Worm (Caenorhabditis elegans): ENCODE data around the gene srx-84.

Gene srx-84

DNA sequence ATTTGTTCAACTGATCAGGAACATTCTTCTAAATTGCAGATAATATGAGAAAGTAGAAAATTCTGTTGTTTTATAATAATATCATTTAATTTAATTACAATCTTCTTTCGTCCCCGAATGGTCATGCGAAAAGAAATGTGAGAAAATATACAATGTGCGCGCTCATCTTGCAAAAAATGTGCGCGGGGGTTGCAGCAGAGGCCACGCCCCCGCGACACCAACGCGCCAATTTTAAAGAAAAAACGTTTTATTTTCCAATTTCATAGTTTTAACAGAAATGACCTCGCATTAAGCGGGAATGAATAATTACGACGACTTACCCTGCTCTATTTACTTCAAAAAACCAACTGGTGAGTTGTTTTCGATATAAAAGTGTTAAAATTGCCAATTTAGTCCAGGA lies 11.6 kb downstream of the srx-84 start, which contains the start of gene sas-5 (continued):
- no peak for TF ChIP-seq aly-2 (tag; optimal IDR thresholded peaks at IDR 0.05)
- TF ChIP-seq lin-13 (GFP tag; optimal IDR thresholded peaks at IDR 0.05): peak; percentile 57
- TF ChIP-seq fos-1 (tag; optimal IDR thresholded peaks at IDR 0.05): no peak
- peak; percentile 35 for TF ChIP-seq lin-39 (tag; optimal IDR thresholded peaks at IDR 0.05)
- no peak for TF ChIP-seq nhr-77 (tag; optimal IDR thresholded peaks at IDR 0.05)
- peak; percentile 86 to 95 for TF ChIP-seq lin-35 (GFP tag; optimal IDR thresholded peaks at IDR 0.05)
- peak; percentile 59 for TF ChIP-seq irx-1 (tag; optimal IDR thresholded peaks at IDR 0.05)
- peak; percentile 85 to 92 (median 90) for TF ChIP-seq dpl-1 (GFP tag; optimal IDR thresholded peaks at IDR 0.05)
- no peak for TF ChIP-seq ceh-90 (tag; optimal IDR thresholded peaks at IDR 0.05)
- TF ChIP-seq pqm-1 (tag; optimal IDR thresholded peaks at IDR 0.05): no peak
- TF ChIP-seq nhr-20 (tag; optimal IDR thresholded peaks at IDR 0.05): peak; percentile 86
- TF ChIP-seq ztf-4 (tag; optimal IDR thresholded peaks at IDR 0.05): peak; percentile 48
- peak; percentile 88 for TF ChIP-seq nhr-71 (tag; optimal IDR thresholded peaks at IDR 0.05)
- TF ChIP-seq snpc-4 (tag; optimal IDR thresholded peaks at IDR 0.05): peak; percentile 86
- TF ChIP-seq C34B4.2 (tag; optimal IDR thresholded peaks at IDR 0.05): no peak
- peak in 1 of 2 experiments; percentile 65 for TF ChIP-seq mdl-1 (tag; optimal IDR thresholded peaks at IDR 0.05)
- TF ChIP-seq mab-9 (GFP tag; IDR thresholded peaks at IDR 0.05): no peak
- no peak for TF ChIP-seq nhr-84 (tag; optimal IDR thresholded peaks at IDR 0.05)
- no peak for TF ChIP-seq zag-1 (tag; optimal IDR thresholded peaks at IDR 0.05)
- no peak for TF ChIP-seq aha-1 (tag; optimal IDR thresholded peaks at IDR 0.05)
- no peak for TF ChIP-seq tlp-1 (tag; optimal IDR thresholded peaks at IDR 0.05)
- TF ChIP-seq fkh-10 (GFP tag; optimal IDR thresholded peaks at IDR 0.05): no peak
- peak; percentile 74 for TF ChIP-seq skn-1 (tag; optimal IDR thresholded peaks at IDR 0.05)
- TF ChIP-seq zip-4 (GFP tag; optimal IDR thresholded peaks at IDR 0.05): peak; percentile 41
- no peak for TF ChIP-seq egl-27 (tag; optimal IDR thresholded peaks at IDR 0.05)
- TF ChIP-seq vab-15 (tag; optimal IDR thresholded peaks at IDR 0.05): no peak
- TF ChIP-seq unc-30 (tag; optimal IDR thresholded peaks at IDR 0.05): no peak
- peak; percentile 73 for TF ChIP-seq lin-14 (GFP tag; optimal IDR thresholded peaks at IDR 0.05)
- peak; percentile 64 for TF ChIP-seq elt-2 (tag; optimal IDR thresholded peaks at IDR 0.05)
- TF ChIP-seq ceh-82 (tag; optimal IDR thresholded peaks at IDR 0.05): peak; percentile 95 to 96 (median 96)
- TF ChIP-seq hlh-4 (tag; optimal IDR thresholded peaks at IDR 0.05): no peak
- TF ChIP-seq C04F5.9 (tag; optimal IDR thresholded peaks at IDR 0.05): peak; percentile 4
- TF ChIP-seq alr-1 (tag; optimal IDR thresholded peaks at IDR 0.05; ENCODE audit: borderline replicate concordance): no peak
- TF ChIP-seq lsy-2 (tag; optimal IDR thresholded peaks at IDR 0.05): peak; percentile 75 to 76
- no peak for TF ChIP-seq Y116A8C.19 (tag; optimal IDR thresholded peaks at IDR 0.05; ENCODE audit: borderline replicate concordance)
- peak; percentile 65 for TF ChIP-seq grh-1 (GFP tag; IDR thresholded peaks at IDR 0.05)
- peak; percentile 66 for TF ChIP-seq ceh-8 (GFP tag; optimal IDR thresholded peaks at IDR 0.05)
- peak; percentile 13 for TF ChIP-seq fkh-8 (tag; optimal IDR thresholded peaks at IDR 0.05)
- TF ChIP-seq C16A3.4 (tag; optimal IDR thresholded peaks at IDR 0.05): peak; percentile 77
- TF ChIP-seq nhr-47 (tag; optimal IDR thresholded peaks at IDR 0.05): peak; percentile 82
- TF ChIP-seq elt-3 (tag; optimal IDR thresholded peaks at IDR 0.05): peak in 2 of 6 experiments; percentile 35 to 83
- peak; percentile 82 for TF ChIP-seq swsn-7 (tag; optimal IDR thresholded peaks at IDR 0.05)
- TF ChIP-seq sup-37 (GFP tag; optimal IDR thresholded peaks at IDR 0.05): no peak
- no peak for TF ChIP-seq nhr-76 (tag; optimal IDR thresholded peaks at IDR 0.05)

DNA sequence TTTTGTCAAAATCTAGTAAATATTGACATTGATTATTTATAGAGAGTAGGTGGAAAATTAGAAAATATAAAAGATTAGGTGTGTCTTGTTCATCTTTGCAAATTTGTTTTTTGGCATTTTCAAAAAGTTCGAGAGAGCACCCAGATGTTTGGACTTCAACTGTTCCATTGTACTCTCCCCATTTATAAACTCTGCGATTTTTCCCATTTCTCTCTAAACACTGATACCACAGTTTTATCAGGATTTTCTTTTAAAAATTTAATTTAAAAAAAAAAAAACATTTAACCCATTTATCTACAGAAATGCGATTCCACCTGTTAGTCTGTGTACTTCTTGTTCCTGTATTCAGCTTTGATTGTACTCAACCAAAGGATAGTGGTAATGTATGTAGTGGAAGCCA lies 14.1 kb downstream of the srx-84 start, which contains the start of gene tag-290:
tag-290 (plus strand) TSS at position 301 of the 400 bp plus-strand sequence.
- TF ChIP-seq efl-3 (GFP tag; optimal IDR thresholded peaks at IDR 0.05) (no peak), nhr-12 (tag; optimal IDR thresholded peaks at IDR 0.05) (no peak)

Data from whole organism, L1 larva.